Fruit fly (Drosophila melanogaster) S2 (cell line): ENCODE measurements around the gene Gdap1.

Experiments used
- CG8478 ChIP-seq: fragments of >200 bp; optimal IDR thresholded peaks from 2 replicates; lab custom pipeline; 2018
- CTCF ChIP-seq, 2 experiments: fragments of >200 bp; optimal IDR thresholded peaks; 2 replicates each; lab custom pipeline; 2018

dm6 chr3L:5102050-5102449 lies 39.7 kb upstream of the Gdap1 start:
- TF ChIP-seq CG8478 (lab: Kevin White, UChicago), result no peak
- TF ChIP-seq CTCF (optimal IDR thresholded peaks at IDR 0.05; lab: Kevin White, UChicago), result no peak
